Worm (Caenorhabditis elegans): Measurements from ENCODE around the gene toc-1.

toc-1 gene

DNA sequence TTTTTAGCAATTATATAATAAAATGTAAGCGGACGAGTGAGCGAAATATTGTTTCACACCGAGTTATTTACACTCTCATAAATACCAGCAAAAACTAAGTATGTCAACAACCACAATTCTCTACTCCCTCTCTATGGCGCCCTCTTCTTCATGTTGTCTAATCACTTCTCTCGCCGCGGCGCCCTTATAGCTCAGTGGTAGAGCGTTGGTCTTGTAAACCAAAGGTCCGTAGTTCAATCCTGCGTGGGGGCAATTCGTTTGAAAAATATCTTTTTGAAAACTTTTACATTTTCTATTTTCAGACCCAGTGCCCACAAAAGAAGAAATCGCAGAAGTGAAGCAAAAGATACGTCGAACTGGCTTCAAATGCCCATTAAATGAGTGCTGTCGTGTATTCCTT lies 30.7 kb downstream of the toc-1 start:
- TF ChIP-seq hlh-17 (GFP tag; optimal IDR thresholded peaks at IDR 0.05; ENCODE audit: borderline replicate concordance) (no peak), aly-2 (tag; optimal IDR thresholded peaks at IDR 0.05) (peak; percentile 31), elt-2 (tag; optimal IDR thresholded peaks at IDR 0.05) (peak; percentile 6), fos-1 (tag; optimal IDR thresholded peaks at IDR 0.05) (no peak), mdl-1 (tag; optimal IDR thresholded peaks at IDR 0.05) (peak in 1 of 2 experiments; percentile 45), alr-1 (tag; optimal IDR thresholded peaks at IDR 0.05; ENCODE audit: borderline replicate concordance) (no peak), F16B12.6 (tag; optimal IDR thresholded peaks at IDR 0.05) (peak; percentile 22), ceh-63 (GFP tag; optimal IDR thresholded peaks at IDR 0.05) (no peak), ztf-4 (tag; optimal IDR thresholded peaks at IDR 0.05) (no peak), nhr-84 (tag; optimal IDR thresholded peaks at IDR 0.05) (no peak), nhr-77 (tag; optimal IDR thresholded peaks at IDR 0.05) (peak; percentile 37), unc-130 (tag; optimal IDR thresholded peaks at IDR 0.05) (peak; percentile 56), pqm-1 (tag; optimal IDR thresholded peaks at IDR 0.05) (no peak), hlh-4 (tag; optimal IDR thresholded peaks at IDR 0.05) (no peak), ceh-82 (tag; optimal IDR thresholded peaks at IDR 0.05) (peak; percentile 40 to 63 (median 62)), snpc-4 (tag; optimal IDR thresholded peaks at IDR 0.05) (no peak), sptf-1 (tag; optimal IDR thresholded peaks at IDR 0.05) (no peak), ceh-90 (tag; optimal IDR thresholded peaks at IDR 0.05) (no peak), nhr-19 (GFP tag; conservative IDR thresholded peaks at IDR 0.05) (peak; percentile 65), lin-14 (GFP tag; optimal IDR thresholded peaks at IDR 0.05) (no peak), swsn-7 (tag; optimal IDR thresholded peaks at IDR 0.05) (peak; percentile 66), efl-1 (optimal IDR thresholded peaks at IDR 0.05) (peak; percentile 31 to 67), efl-1 (GFP tag; optimal IDR thresholded peaks at IDR 0.05 in 1 of 2) (peak; percentile 61 to 96), ztf-11 (tag; optimal IDR thresholded peaks at IDR 0.05) (peak in 1 of 2 experiments; percentile 3), lin-13 (GFP tag; optimal IDR thresholded peaks at IDR 0.05) (peak; percentile 6), fkh-8 (tag; optimal IDR thresholded peaks at IDR 0.05) (peak; percentile 39), pax-3 (tag; optimal IDR thresholded peaks at IDR 0.05) (peak; percentile 8), C34B4.2 (tag; optimal IDR thresholded peaks at IDR 0.05) (no peak), mab-9 (GFP tag; IDR thresholded peaks at IDR 0.05) (0 out of 2 replicates have a peak, but pooled peaks have one; percentile 44), unc-62 (GFP tag; optimal IDR thresholded peaks at IDR 0.05) (no peak), efl-3 (GFP tag; optimal IDR thresholded peaks at IDR 0.05) (no peak), unc-98 (GFP tag; IDR thresholded peaks at IDR 0.05) (no peak), ama-1 (optimal IDR thresholded peaks at IDR 0.05) (peak; percentile 15), nhr-28 (tag; optimal IDR thresholded peaks at IDR 0.05) (no peak), sox-4 (tag; optimal IDR thresholded peaks at IDR 0.05) (peak; percentile 9), nhr-12 (tag; optimal IDR thresholded peaks at IDR 0.05) (no peak), C16A3.4 (tag; optimal IDR thresholded peaks at IDR 0.05) (peak; percentile 57), xbp-1 (tag; optimal IDR thresholded peaks at IDR 0.05) (peak; percentile 56), nhr-20 (tag; optimal IDR thresholded peaks at IDR 0.05) (no peak), rnt-1 (tag; optimal IDR thresholded peaks at IDR 0.05) (peak; percentile 72), zag-1 (tag; optimal IDR thresholded peaks at IDR 0.05) (no peak), C04F5.9 (tag; optimal IDR thresholded peaks at IDR 0.05) (no peak), zip-4 (GFP tag; optimal IDR thresholded peaks at IDR 0.05) (peak; percentile 21), nhr-71 (tag; optimal IDR thresholded peaks at IDR 0.05) (no peak), sup-37 (GFP tag; optimal IDR thresholded peaks at IDR 0.05) (no peak), dsc-1 (tag; optimal IDR thresholded peaks at IDR 0.05) (peak; percentile 64), egl-13 (tag; optimal IDR thresholded peaks at IDR 0.05) (peak; percentile 19), dpl-1 (GFP tag; optimal IDR thresholded peaks at IDR 0.05) (peak in 2 of 3 experiments; percentile 59 to 69), vab-15 (tag; optimal IDR thresholded peaks at IDR 0.05) (no peak), lir-3 (tag; optimal IDR thresholded peaks at IDR 0.05; ENCODE audit: poor library complexity) (peak; percentile 61), egl-27 (tag; optimal IDR thresholded peaks at IDR 0.05) (peak in 1 of 2 experiments; percentile 2), lsy-2 (tag; optimal IDR thresholded peaks at IDR 0.05) (peak; percentile 35 to 69), skn-1 (tag; optimal IDR thresholded peaks at IDR 0.05) (peak; percentile 31)

Data from whole organism, L1 larva.